Worm (Caenorhabditis elegans) whole organism, early embryonic: ENCODE measurements around the gene ugt-19.
"Not testable (repeated sequence)": the region's sequence is repeated elsewhere in the genome, so short reads cannot be mapped to it uniquely, and the experiment has no call there.

ENCODE experiments used
- ama-1 ChIP-seq: fragments of 150-350 bp; optimal IDR thresholded peaks from 2 replicates; lab custom pipeline; 2014
- ceh-13 ChIP-seq: fragments of 200-800 bp; sonication (Bioruptor generic); optimal IDR thresholded peaks from 2 replicates; lab custom pipeline; 2018; ENCODE audit warnings: mild to moderate bottlenecking, missing genetic modification characterization, missing compliant biosample characterization
- ceh-36 ChIP-seq: sonication (generic microtip); optimal IDR thresholded peaks from 2 replicates; lab custom pipeline; 2016; ENCODE audit warnings: missing genetic modification characterization, inconsistent platforms, missing compliant biosample characterization
- flt-1 ChIP-seq: fragments of 200-800 bp; sonication (Bioruptor generic); IDR thresholded peaks from 2 replicates; pipeline ENCODE4 v1.3.6; 2022; ENCODE audit warnings: missing genetic modification characterization, missing compliant biosample characterization
- hmg-4 ChIP-seq: fragments of 200-800 bp; sonication (Bioruptor generic); optimal IDR thresholded peaks from 2 replicates; lab custom pipeline; 2018; ENCODE audit warnings: mild to moderate bottlenecking, missing genetic modification characterization, missing compliant biosample characterization
- hnd-1 ChIP-seq: sonication (generic microtip); optimal IDR thresholded peaks from 2 replicates; lab custom pipeline; 2016; ENCODE audit warnings: missing genetic modification characterization, missing compliant biosample characterization
- tbx-37 ChIP-seq: fragments of 200-800 bp; sonication (Bioruptor generic); conservative IDR thresholded peaks from 2 replicates; pipeline ENCODE4 v1.3.6; 2022; ENCODE audit warnings: missing genetic modification reagents, missing genetic modification characterization, missing compliant biosample characterization
- tra-4 ChIP-seq: sonication (generic microtip); optimal IDR thresholded peaks from 2 replicates; lab custom pipeline; 2017; ENCODE audit warnings: missing genetic modification characterization, missing compliant biosample characterization

DNA sequence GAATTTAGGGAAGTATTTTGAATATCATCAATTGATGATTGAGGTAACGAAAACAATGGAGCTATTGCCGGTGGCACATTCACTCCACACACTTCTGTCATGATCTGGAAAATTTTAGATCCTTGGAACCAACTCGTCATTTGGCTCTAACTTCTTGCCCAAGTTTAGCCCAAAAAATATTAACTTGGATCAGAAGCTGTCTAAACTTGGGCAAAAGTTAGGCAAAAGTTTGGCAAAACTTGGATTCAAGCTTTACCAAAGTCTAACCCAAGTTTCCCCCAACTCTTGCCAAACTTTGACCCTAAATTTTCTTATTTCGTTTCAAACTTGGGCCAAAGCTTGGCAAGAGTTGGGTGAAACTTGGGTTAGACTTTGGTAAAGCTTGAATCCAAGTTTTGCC, 46.2 kb downstream of the ugt-19 start, which contains the start of gene pqn-22:
- not testable (repeated sequence) for TF ChIP-seq hmg-4; ceh-13 (GFP tag; lab: Kevin White, UChicago); flt-1 (GFP tag; lab: Robert Waterston, UW); tra-4 (tag; lab: Kevin White, UChicago); tbx-37 (GFP tag; lab: Robert Waterston, UW); ceh-36; ama-1; hnd-1 (tag; lab: Kevin White, UChicago)
